Fruit fly (Drosophila melanogaster) whole organism, embryonic: Measurements from ENCODE around the gene Pcmt.
A peak's percentile ranks its signal among the peaks of the same experiment; 100 is the strongest.

Source experiments
- Bgb ChIP-seq: fragments of 200-800 bp; sonication (Bioruptor generic); IDR thresholded peaks from 2 replicates; pipeline ENCODE4 v1.3.6; 2022; ENCODE audit warnings: missing biosample characterization, missing genetic modification characterization; ENCODE audit not compliant: partially characterized antibody
- CG11560 ChIP-seq: fragments of 200-800 bp; sonication (Bioruptor generic); IDR thresholded peaks from 3 replicates; pipeline ENCODE4 v1.3.6; 2022; ENCODE audit warnings: missing biosample characterization, missing genetic modification characterization
- CG12104 ChIP-seq: fragments of 200-800 bp; sonication (Bioruptor generic); optimal IDR thresholded peaks from 3 replicates; lab custom pipeline; 2016; ENCODE audit warnings: missing biosample characterization, missing genetic modification characterization
- CG12391 ChIP-seq: fragments of 200-800 bp; sonication (Bioruptor generic); optimal IDR thresholded peaks from 3 replicates; lab custom pipeline; 2018; ENCODE audit warnings: missing biosample characterization, mild to moderate bottlenecking, missing genetic modification characterization, moderate library complexity
- CG12659 ChIP-seq: fragments of 200-800 bp; sonication (Bioruptor generic); optimal IDR thresholded peaks from 3 replicates; lab custom pipeline; 2017; ENCODE audit warnings: mild to moderate bottlenecking, missing biosample characterization, missing genetic modification reagents, missing genetic modification characterization
- CG12942 ChIP-seq: fragments of 200-800 bp; sonication (Bioruptor generic); optimal IDR thresholded peaks from 3 replicates; lab custom pipeline; 2016; ENCODE audit warnings: missing biosample characterization, missing genetic modification characterization
- CG13424 ChIP-seq: fragments of 200-800 bp; sonication (Bioruptor generic); optimal IDR thresholded peaks from 2 replicates; lab custom pipeline; 2019; ENCODE audit warnings: missing biosample characterization, mild to moderate bottlenecking, missing genetic modification characterization, moderate library complexity
- CG14014 ChIP-seq: fragments of 200-800 bp; sonication (Bioruptor generic); IDR thresholded peaks from 2 replicates; pipeline ENCODE4 v1.3.6; 2022; ENCODE audit warnings: missing biosample characterization, missing genetic modification characterization
- CG1602 ChIP-seq: fragments of 200-800 bp; sonication (Bioruptor generic); optimal IDR thresholded peaks from 3 replicates; lab custom pipeline; 2016; ENCODE audit warnings: missing biosample characterization, missing genetic modification characterization
- CG2678 ChIP-seq: fragments of 200-800 bp; sonication (Bioruptor generic); optimal IDR thresholded peaks from 3 replicates; lab custom pipeline; 2019; ENCODE audit warnings: missing biosample characterization, mild to moderate bottlenecking, missing genetic modification characterization, moderate library complexity
- CG30403 ChIP-seq: fragments of 200-800 bp; sonication (Bioruptor generic); optimal IDR thresholded peaks from 3 replicates; lab custom pipeline; 2016; ENCODE audit warnings: missing biosample characterization, missing genetic modification characterization
- CG3281 ChIP-seq: fragments of 200-800 bp; sonication (Bioruptor generic); optimal IDR thresholded peaks from 3 replicates; lab custom pipeline; 2017; ENCODE audit warnings: missing biosample characterization, mild to moderate bottlenecking, missing genetic modification characterization
- CG3995 ChIP-seq: fragments of 200-800 bp; sonication (Bioruptor generic); optimal IDR thresholded peaks from 3 replicates; lab custom pipeline; 2016; ENCODE audit warnings: missing biosample characterization, missing genetic modification characterization
- CG6272 ChIP-seq: fragments of 200-800 bp; sonication (Bioruptor generic); IDR thresholded peaks from 2 replicates; pipeline ENCODE4 v1.3.6; 2022; ENCODE audit warnings: missing biosample characterization, missing genetic modification characterization
- CG6791 ChIP-seq: fragments of 200-800 bp; sonication (Bioruptor generic); IDR thresholded peaks from 3 replicates; pipeline ENCODE4 v1.3.6; 2022; ENCODE audit warnings: missing biosample characterization, missing genetic modification characterization; ENCODE audit not compliant: partially characterized antibody
- CG6813 ChIP-seq: fragments of 200-800 bp; sonication (Bioruptor generic); optimal IDR thresholded peaks from 2 replicates; lab custom pipeline; 2017; ENCODE audit warnings: missing biosample characterization, missing genetic modification characterization, mild to moderate bottlenecking, moderate library complexity, missing genetic modification reagents
- CG7357 ChIP-seq: fragments of 200-800 bp; sonication (Bioruptor generic); IDR thresholded peaks from 3 replicates; pipeline ENCODE4 v1.3.6; 2022; ENCODE audit warnings: missing biosample characterization, missing genetic modification characterization
- CG7928 ChIP-seq: fragments of 200-800 bp; sonication (Bioruptor generic); optimal IDR thresholded peaks from 2 replicates; lab custom pipeline; 2017; ENCODE audit warnings: missing biosample characterization, mild to moderate bottlenecking, missing genetic modification characterization
- CG7963 ChIP-seq: fragments of 200-800 bp; sonication (Bioruptor generic); IDR thresholded peaks from 3 replicates; pipeline ENCODE4 v1.3.6; 2022; ENCODE audit warnings: missing biosample characterization, missing genetic modification characterization; ENCODE audit not compliant: partially characterized antibody
- Dfd ChIP-seq, 2 experiments: fragments of >200 bp; optimal IDR thresholded peaks; 2 replicates each; lab custom pipeline; 2017; ENCODE audit warnings: missing biosample characterization in 2 of 2, missing genetic modification characterization in 2 of 2
- Doc2 ChIP-seq: fragments of 200-800 bp; sonication (Bioruptor generic); IDR thresholded peaks from 2 replicates; pipeline ENCODE4 v1.3.6; 2022; ENCODE audit warnings: missing biosample characterization, missing genetic modification characterization
- Dref ChIP-seq: fragments of 200-800 bp; sonication (Bioruptor generic); IDR thresholded peaks from 2 replicates; pipeline ENCODE4 v1.3.6; 2022; ENCODE audit warnings: missing biosample characterization, missing genetic modification characterization
- Fer3 ChIP-seq: fragments of 200-800 bp; sonication (Bioruptor generic); optimal IDR thresholded peaks from 2 replicates; lab custom pipeline; 2018; ENCODE audit warnings: missing biosample characterization, mild to moderate bottlenecking, missing genetic modification characterization, moderate library complexity
- Hey ChIP-seq: fragments of 200-800 bp; sonication (Bioruptor generic); optimal IDR thresholded peaks from 3 replicates; lab custom pipeline; 2018; ENCODE audit warnings: missing biosample characterization, mild to moderate bottlenecking, missing genetic modification characterization
- Hr51 ChIP-seq, 2 experiments: fragments of 200-800 bp; sonication (Bioruptor generic); optimal IDR thresholded peaks; 2 replicates in 1 of 2; 3 replicates in 1 of 2; lab custom pipeline; 2016 to 2018; ENCODE audit warnings: missing biosample characterization in 2 of 2, missing genetic modification characterization in 2 of 2, mild to moderate bottlenecking in 1 of 2, moderate library complexity in 1 of 2
- Meics ChIP-seq: fragments of 200-800 bp; sonication (Bioruptor generic); optimal IDR thresholded peaks from 2 replicates; lab custom pipeline; 2017; ENCODE audit warnings: missing biosample characterization, mild to moderate bottlenecking, missing genetic modification characterization
- Nf-YA ChIP-seq: fragments of 200-800 bp; sonication (Bioruptor generic); IDR thresholded peaks from 2 replicates; pipeline ENCODE4 v1.3.6; 2022; ENCODE audit warnings: missing biosample characterization, missing genetic modification characterization
- Nf-YB ChIP-seq: fragments of 200-800 bp; sonication (Bioruptor generic); optimal IDR thresholded peaks from 3 replicates; lab custom pipeline; 2019; ENCODE audit warnings: missing biosample characterization, mild to moderate bottlenecking, missing genetic modification characterization, moderate library complexity
- NfI ChIP-seq: fragments of 200-800 bp; sonication (Bioruptor generic); optimal IDR thresholded peaks from 3 replicates; lab custom pipeline; 2018; ENCODE audit warnings: missing biosample characterization, mild to moderate bottlenecking, missing genetic modification characterization, moderate library complexity
- Oli ChIP-seq: fragments of 200-800 bp; sonication (Bioruptor generic); optimal IDR thresholded peaks from 2 replicates; lab custom pipeline; 2018; ENCODE audit warnings: missing biosample characterization, mild to moderate bottlenecking, missing genetic modification characterization, moderate library complexity
- Sox100B ChIP-seq: fragments of 200-800 bp; sonication (Bioruptor generic); optimal IDR thresholded peaks from 3 replicates; lab custom pipeline; 2018; ENCODE audit warnings: missing biosample characterization, mild to moderate bottlenecking, missing genetic modification characterization
- bbx ChIP-seq: fragments of 200-800 bp; sonication (Bioruptor generic); IDR thresholded peaks from 2 replicates; pipeline ENCODE4 v1.3.6; 2022; ENCODE audit warnings: missing biosample characterization, missing genetic modification characterization; ENCODE audit not compliant: partially characterized antibody
- br ChIP-seq: fragments of >200 bp; optimal IDR thresholded peaks from 2 replicates; lab custom pipeline; 2017
- btn ChIP-seq: fragments of 200-800 bp; sonication (Bioruptor generic); optimal IDR thresholded peaks from 2 replicates; lab custom pipeline; 2016; ENCODE audit warnings: missing biosample characterization, missing genetic modification characterization
- cad ChIP-seq: fragments of >200 bp; optimal IDR thresholded peaks from 2 replicates; lab custom pipeline; 2017; ENCODE audit warnings: missing biosample characterization, missing genetic modification characterization
- dysf ChIP-seq: fragments of 200-800 bp; sonication (Bioruptor generic); IDR thresholded peaks from 3 replicates; pipeline ENCODE4 v1.3.6; 2022; ENCODE audit warnings: missing biosample characterization, missing genetic modification characterization
- gce ChIP-seq: fragments of 200-800 bp; sonication (Bioruptor generic); IDR thresholded peaks from 3 replicates; pipeline ENCODE4 v1.3.6; 2022; ENCODE audit warnings: missing biosample characterization, missing genetic modification characterization
- her ChIP-seq: fragments of 200-800 bp; sonication (Bioruptor generic); optimal IDR thresholded peaks from 2 replicates; lab custom pipeline; 2016; ENCODE audit warnings: missing biosample characterization, missing genetic modification characterization
- ind ChIP-seq: fragments of 200-800 bp; sonication (Bioruptor generic); optimal IDR thresholded peaks from 3 replicates; lab custom pipeline; 2016; ENCODE audit warnings: missing biosample characterization, missing genetic modification characterization
- insv ChIP-seq, 2 experiments: fragments of 200-800 bp; sonication (Bioruptor generic); optimal IDR thresholded peaks; 3 replicates each; lab custom pipeline; 2016 to 2018; ENCODE audit warnings: missing biosample characterization in 2 of 2, missing genetic modification characterization in 2 of 2
- inv ChIP-seq: fragments of 200-800 bp; sonication (Bioruptor generic); IDR thresholded peaks from 2 replicates; pipeline ENCODE4 v1.3.6; 2022; ENCODE audit warnings: missing biosample characterization, missing genetic modification characterization; ENCODE audit not compliant: partially characterized antibody
- lola ChIP-seq, 3 experiments: fragments of >200 bp in 2 of 3; fragments of 200-800 bp in 1 of 3; sonication (Bioruptor generic) in 1 of 3; optimal IDR thresholded peaks; 2 replicates each; lab custom pipeline; 2017 to 2019; ENCODE audit warnings: missing biosample characterization in 3 of 3, missing genetic modification characterization in 3 of 3, mild to moderate bottlenecking in 1 of 3, moderate library complexity in 1 of 3
- p53 ChIP-seq: fragments of 200-800 bp; sonication (Bioruptor generic); optimal IDR thresholded peaks from 2 replicates; lab custom pipeline; 2016; ENCODE audit warnings: missing biosample characterization, missing genetic modification characterization
- pzg ChIP-seq: fragments of 200-800 bp; sonication (Bioruptor generic); optimal IDR thresholded peaks from 3 replicates; lab custom pipeline; 2018; ENCODE audit warnings: missing biosample characterization, mild to moderate bottlenecking, missing genetic modification characterization, moderate library complexity
- row ChIP-seq: fragments of 200-800 bp; sonication (Bioruptor generic); IDR thresholded peaks from 3 replicates; pipeline ENCODE4 v1.3.6; 2022; ENCODE audit warnings: missing biosample characterization, missing genetic modification characterization
- seq ChIP-seq: fragments of 200-800 bp; sonication (Bioruptor generic); IDR thresholded peaks from 2 replicates; pipeline ENCODE4 v1.3.6; 2022; ENCODE audit warnings: missing biosample characterization, missing genetic modification characterization
- sim ChIP-seq: fragments of 200-800 bp; sonication (Bioruptor generic); IDR thresholded peaks from 2 replicates; pipeline ENCODE4 v1.3.6; 2022; ENCODE audit warnings: missing biosample characterization, missing genetic modification characterization
- sr ChIP-seq: fragments of 200-800 bp; sonication (Bioruptor generic); IDR thresholded peaks from 3 replicates; pipeline ENCODE4 v1.3.6; 2022; ENCODE audit warnings: missing biosample characterization, missing genetic modification characterization
- ttk ChIP-seq: fragments of 200-800 bp; sonication (Bioruptor generic); IDR thresholded peaks from 2 replicates; pipeline ENCODE4 v2.1.2; 2022; ENCODE audit warnings: missing biosample characterization, missing genetic modification characterization
- usp ChIP-seq: fragments of >200 bp; optimal IDR thresholded peaks from 2 replicates; lab custom pipeline; 2017; ENCODE audit warnings: missing biosample characterization, missing genetic modification characterization
- wdn ChIP-seq: fragments of 200-800 bp; sonication (Bioruptor generic); IDR thresholded peaks from 2 replicates; pipeline ENCODE4 v1.3.6; 2022; ENCODE audit warnings: missing biosample characterization, missing genetic modification characterization

The Pcmt gene

dm6 chr3R:5591398-5591853 lies 37.3 kb upstream of the Pcmt start, which contains the start of the genes noi and Vha26 (continued):
- TF ChIP-seq her (no peak), btn (GFP tag; lab: Kevin White, UChicago) (no peak), Bgb (GFP tag; lab: Robert Waterston, UW) (peak; percentile 63), CG12391 (tag; lab: Kevin White, UChicago) (peak; percentile 72), Hr51 (GFP tag; optimal IDR thresholded peaks at IDR 0.05; lab: Kevin White, UChicago) (peak in 1 of 2 experiments; percentile 48), lola (GFP tag; optimal IDR thresholded peaks at IDR 0.05; lab: Kevin White, UChicago) (peak in 2 of 3 experiments; percentile 45 to 100), insv (GFP tag; optimal IDR thresholded peaks at IDR 0.05; lab: Kevin White, UChicago) (no peak), cad (GFP tag; lab: Kevin White, UChicago) (no peak), CG1602 (GFP tag; lab: Kevin White, UChicago) (no peak), row (GFP tag; lab: Robert Waterston, UW) (peak; percentile 91), sim (GFP tag; lab: Robert Waterston, UW) (no peak), CG7928 (GFP tag; lab: Kevin White, UChicago) (peak; percentile 96), Doc2 (GFP tag; lab: Robert Waterston, UW) (no peak), Meics (GFP tag; lab: Kevin White, UChicago) (peak; percentile 2), inv (peak; percentile 53; the same call in 1 of the 2 replicates), CG11560 (peak; percentile 40; the same call in 2 of the 3 replicates), Nf-YB (no peak), bbx (GFP tag; lab: Robert Waterston, UW) (peak; percentile 54), p53 (no peak), CG6272 (GFP tag; lab: Robert Waterston, UW) (no peak), ind (GFP tag; lab: Kevin White, UChicago) (peak; percentile 38), wdn (GFP tag; lab: Robert Waterston, UW) (no peak), CG12942 (no peak), dysf (GFP tag; lab: Robert Waterston, UW) (0 out of 3 replicates have a peak, but pooled peaks have one; percentile 35), CG2678 (no peak), seq (GFP tag; lab: Robert Waterston, UW) (no peak), gce (no peak), Nf-YA (no peak), NfI (GFP tag; lab: Kevin White, UChicago) (peak; percentile 44), Oli (tag; lab: Kevin White, UChicago) (no peak), CG6813 (no peak), CG6791 (GFP tag; lab: Robert Waterston, UW) (peak; percentile 55; the same call in 1 of the 3 replicates), CG12659 (GFP tag; lab: Kevin White, UChicago) (peak; percentile 81), Fer3 (tag; lab: Kevin White, UChicago) (peak; percentile 19), CG13424 (tag; lab: Kevin White, UChicago) (peak; percentile 63), usp (GFP tag; lab: Kevin White, UChicago) (no peak), br (lab: Kevin White, UChicago) (no peak), sr (GFP tag; lab: Robert Waterston, UW) (no peak), CG14014 (GFP tag; lab: Robert Waterston, UW) (no peak), Dfd (GFP tag; optimal IDR thresholded peaks at IDR 0.05; lab: Kevin White, UChicago) (peak in 1 of 2 experiments; percentile 90), CG3995 (GFP tag; lab: Kevin White, UChicago) (peak; percentile 85), ttk (GFP tag; lab: Robert Waterston, UW) (no peak), CG30403 (GFP tag; lab: Kevin White, UChicago) (peak; percentile 23), Hey (tag; lab: Kevin White, UChicago) (no peak), CG12104 (GFP tag; lab: Kevin White, UChicago) (no peak), CG3281 (peak; percentile 22), Dref (GFP tag; lab: Robert Waterston, UW) (peak; percentile 73), CG7963 (peak; percentile 51; the same call in 1 of the 3 replicates), Sox100B (no peak), CG7357 (GFP tag; lab: Robert Waterston, UW) (peak; percentile 98), pzg (GFP tag; lab: Kevin White, UChicago) (peak; percentile 90)
